Worm (Caenorhabditis elegans): ENCODE data around the gene B0336.13.

The B0336.13 gene

DNA sequence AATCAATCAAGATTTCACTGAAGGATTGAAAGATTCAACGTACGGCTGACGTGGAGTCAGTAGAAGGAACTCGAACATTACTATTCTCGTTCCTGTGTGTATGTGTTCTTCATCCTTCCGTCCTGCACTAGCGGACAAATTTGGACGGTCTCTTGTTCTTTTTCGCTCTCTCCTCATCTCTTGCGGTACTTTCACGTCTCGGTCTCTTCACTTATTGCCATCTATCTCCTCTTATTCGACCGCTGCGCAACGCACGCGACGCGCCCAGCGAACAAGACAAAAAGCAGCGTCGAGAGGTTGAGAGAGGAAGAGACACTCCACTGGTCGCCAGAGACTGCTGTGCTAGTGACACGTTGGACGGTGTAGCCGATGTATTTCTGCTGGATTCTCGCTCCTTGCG, 21.6 kb downstream of the B0336.13 start:
- no peak for TF ChIP-seq skn-1 (tag; optimal IDR thresholded peaks at IDR 0.05)
- no peak for TF ChIP-seq sdz-12 (GFP tag; optimal IDR thresholded peaks at IDR 0.05)
- TF ChIP-seq nhr-102 (tag; optimal IDR thresholded peaks at IDR 0.05), result no peak
- no peak for TF ChIP-seq F37D6.2 (tag; optimal IDR thresholded peaks at IDR 0.05)
- 0 out of 2 replicates have a peak, but pooled peaks have one; percentile 12 for TF ChIP-seq D1046.2 (GFP tag; IDR thresholded peaks at IDR 0.05)
- no peak for TF ChIP-seq nhr-41 (GFP tag; IDR thresholded peaks at IDR 0.05)
- TF ChIP-seq nhr-6 (tag; optimal IDR thresholded peaks at IDR 0.05), result peak; percentile 79
- TF ChIP-seq ceh-32 (tag; optimal IDR thresholded peaks at IDR 0.05; ENCODE audit: poor library complexity), result no peak
- TF ChIP-seq F10B5.3 (tag; optimal IDR thresholded peaks at IDR 0.05), result no peak
- no peak for TF ChIP-seq daf-8 (GFP tag; IDR thresholded peaks at IDR 0.05)
- TF ChIP-seq T20F7.1 (GFP tag; optimal IDR thresholded peaks at IDR 0.05), result no peak
- TF ChIP-seq pqm-1 (tag; optimal IDR thresholded peaks at IDR 0.05), result peak; percentile 21
- peak; percentile 60 for TF ChIP-seq nhr-11 (tag; optimal IDR thresholded peaks at IDR 0.05)
- TF ChIP-seq mdl-1 (tag; optimal IDR thresholded peaks at IDR 0.05), result peak; percentile 66 to 78
- peak; percentile 9; the same call in 1 of the 2 replicates for TF ChIP-seq php-3 (GFP tag; IDR thresholded peaks at IDR 0.05)
- TF ChIP-seq dpl-1 (GFP tag; optimal IDR thresholded peaks at IDR 0.05), result peak; percentile 26
- TF ChIP-seq hlh-30 (tag; optimal IDR thresholded peaks at IDR 0.05; ENCODE audit: insufficient read depth), result peak; percentile 64
- TF ChIP-seq attf-4 (tag; optimal IDR thresholded peaks at IDR 0.05), result no peak
- TF ChIP-seq spr-1 (tag; optimal IDR thresholded peaks at IDR 0.05), result no peak
- TF ChIP-seq dve-1 (tag; optimal IDR thresholded peaks at IDR 0.05; ENCODE audit: insufficient read depth), result peak; percentile 63
- no peak for TF ChIP-seq Y75B8A.6 (GFP tag; IDR thresholded peaks at IDR 0.05)
- TF ChIP-seq nhr-111 (GFP tag; optimal IDR thresholded peaks at IDR 0.05), result peak; percentile 3
- 0 out of 2 replicates have a peak, but pooled peaks have one; percentile 30 for TF ChIP-seq F44E2.7 (GFP tag; IDR thresholded peaks at IDR 0.05)
- TF ChIP-seq ama-1 (optimal IDR thresholded peaks at IDR 0.05), result no peak
- no peak for TF ChIP-seq lin-1 (GFP tag; IDR thresholded peaks at IDR 0.05)
- TF ChIP-seq madf-9 (GFP tag; conservative IDR thresholded peaks at IDR 0.05), result peak; percentile 58
- no peak for TF ChIP-seq Y48G9A.11 (GFP tag; IDR thresholded peaks at IDR 0.05)
- TF ChIP-seq egl-43 (GFP tag; IDR thresholded peaks at IDR 0.05), result peak; percentile 86
- TF ChIP-seq mdt-29 (GFP tag; IDR thresholded peaks at IDR 0.05), result peak; percentile 23; the same call in 1 of the 2 replicates
- TF ChIP-seq fkh-10 (GFP tag; optimal IDR thresholded peaks at IDR 0.05), result peak; percentile 23
- peak; percentile 49; the same call in 1 of the 2 replicates for TF ChIP-seq lin-38 (GFP tag; IDR thresholded peaks at IDR 0.05)
- no peak for TF ChIP-seq ztf-7 (tag; optimal IDR thresholded peaks at IDR 0.05)
- TF ChIP-seq cey-2 (tag; optimal IDR thresholded peaks at IDR 0.05; ENCODE audit: borderline replicate concordance, insufficient read depth), result no peak
- TF ChIP-seq ceh-44 (GFP tag; IDR thresholded peaks at IDR 0.05), result no peak
- TF ChIP-seq unc-130 (GFP tag; optimal IDR thresholded peaks at IDR 0.05), result no peak
- TF ChIP-seq ZK546.5 (tag; optimal IDR thresholded peaks at IDR 0.05), result no peak
- peak; percentile 70 for TF ChIP-seq mxl-3 (GFP tag; optimal IDR thresholded peaks at IDR 0.05)
- no peak for TF ChIP-seq zag-1 (tag; optimal IDR thresholded peaks at IDR 0.05)
- peak; percentile 38; the same call in 1 of the 2 replicates for TF ChIP-seq Y105C5A.15 (GFP tag; IDR thresholded peaks at IDR 0.05)
- no peak for TF ChIP-seq zip-2 (tag; optimal IDR thresholded peaks at IDR 0.05)
- TF ChIP-seq snpc-4 (tag; optimal IDR thresholded peaks at IDR 0.05), result no peak
- TF ChIP-seq lir-3 (tag; optimal IDR thresholded peaks at IDR 0.05), result no peak
- 0 out of 2 replicates have a peak, but pooled peaks have one; percentile 11 for TF ChIP-seq zip-11 (GFP tag; IDR thresholded peaks at IDR 0.05)
- no peak for TF ChIP-seq dmd-8 (GFP tag; IDR thresholded peaks at IDR 0.05)
- peak; percentile 27 for TF ChIP-seq duxl-1 (tag; optimal IDR thresholded peaks at IDR 0.05; ENCODE audit: poor library complexity)
- no peak for TF ChIP-seq gei-8 (GFP tag; optimal IDR thresholded peaks at IDR 0.05)
- no peak for TF ChIP-seq egl-27 (tag; optimal IDR thresholded peaks at IDR 0.05)
- peak in 1 of 2 experiments; percentile 93 for TF ChIP-seq unc-62 (GFP tag; optimal IDR thresholded peaks at IDR 0.05 in 1 of 2)
- no peak for TF ChIP-seq unc-62 (tag; optimal IDR thresholded peaks at IDR 0.05)
- peak; percentile 58 for TF ChIP-seq rbr-2 (tag; optimal IDR thresholded peaks at IDR 0.05)
- TF ChIP-seq lin-15B (tag; optimal IDR thresholded peaks at IDR 0.05), result no peak
- peak; percentile 40; the same call in 1 of the 2 replicates for TF ChIP-seq vab-7 (GFP tag; IDR thresholded peaks at IDR 0.05)
